Fruit fly (Drosophila melanogaster): Measurements from ENCODE around the gene CIA30.

DNA sequence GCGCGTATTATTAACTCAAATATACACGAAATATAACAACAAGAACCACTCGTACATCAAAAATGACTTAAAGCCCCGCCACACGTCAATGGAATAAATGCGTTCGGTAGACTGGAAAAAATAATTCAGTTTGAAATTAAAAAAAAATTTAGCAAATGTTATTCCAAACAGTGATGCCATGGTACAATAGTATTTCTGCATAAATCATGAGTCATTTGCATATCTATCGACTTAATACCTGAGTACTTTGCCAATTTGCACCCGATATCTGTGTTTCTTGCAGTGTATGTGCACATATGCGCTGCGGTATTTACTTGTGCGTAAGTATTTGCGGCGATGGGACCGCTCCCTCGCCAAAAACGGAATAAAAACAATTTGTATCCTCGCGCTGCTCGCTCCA is 26.4 kb downstream of the CIA30 start:
- TF ChIP-seq CG33017 (tag; optimal IDR thresholded peaks at IDR 0.05) (no peak), pad (GFP tag; optimal IDR thresholded peaks at IDR 0.05) (no peak), CG1620 (GFP tag; optimal IDR thresholded peaks at IDR 0.05) (no peak), bab1 (GFP tag; optimal IDR thresholded peaks at IDR 0.05) (no peak), cic (GFP tag; optimal IDR thresholded peaks at IDR 0.05) (no peak), ovo (GFP tag; optimal IDR thresholded peaks at IDR 0.05) (no peak), Hr96 (GFP tag; optimal IDR thresholded peaks at IDR 0.05) (no peak), tj (GFP tag; optimal IDR thresholded peaks at IDR 0.05) (no peak), Mnt (GFP tag; optimal IDR thresholded peaks at IDR 0.05) (no peak), CG12768 (GFP tag; optimal IDR thresholded peaks at IDR 0.05) (no peak)
